Fruit fly (Drosophila melanogaster) whole organism, embryonic: ENCODE data around the gene Atg12.

Source experiments
- CG11093 ChIP-seq: fragments of 200-800 bp; sonication (Bioruptor generic); IDR thresholded peaks from 3 replicates; pipeline ENCODE4 v1.3.6; 2022; ENCODE audit warnings: missing biosample characterization, missing genetic modification characterization
- CG12155 ChIP-seq: fragments of 200-800 bp; sonication (Bioruptor generic); optimal IDR thresholded peaks from 3 replicates; lab custom pipeline; 2016; ENCODE audit warnings: missing biosample characterization, missing genetic modification characterization
- CG12391 ChIP-seq: fragments of 200-800 bp; sonication (Bioruptor generic); optimal IDR thresholded peaks from 3 replicates; lab custom pipeline; 2018; ENCODE audit warnings: missing biosample characterization, mild to moderate bottlenecking, missing genetic modification characterization, moderate library complexity
- CG15601 ChIP-seq: fragments of 200-800 bp; sonication (Bioruptor generic); optimal IDR thresholded peaks from 3 replicates; lab custom pipeline; 2019; ENCODE audit warnings: missing biosample characterization, mild to moderate bottlenecking, missing genetic modification characterization, moderate library complexity
- CG15696 ChIP-seq: fragments of 200-800 bp; sonication (Bioruptor generic); optimal IDR thresholded peaks from 2 replicates; lab custom pipeline; 2019; ENCODE audit warnings: missing biosample characterization, mild to moderate bottlenecking, missing genetic modification characterization, moderate library complexity
- CG17829 ChIP-seq: fragments of 200-800 bp; optimal IDR thresholded peaks from 2 replicates; lab custom pipeline; 2019; ENCODE audit warnings: missing biosample characterization, mild to moderate bottlenecking, missing genetic modification characterization, moderate library complexity
- CG18011 ChIP-seq: fragments of 200-800 bp; sonication (Bioruptor generic); optimal IDR thresholded peaks from 2 replicates; lab custom pipeline; 2017; ENCODE audit warnings: missing biosample characterization, missing genetic modification characterization, mild to moderate bottlenecking, moderate library complexity, missing genotype
- CG31365 ChIP-seq: fragments of 200-800 bp; sonication (Bioruptor generic); optimal IDR thresholded peaks from 2 replicates; lab custom pipeline; 2018; ENCODE audit warnings: missing biosample characterization, mild to moderate bottlenecking, missing genetic modification characterization
- CG4424 ChIP-seq: fragments of 200-800 bp; sonication (Bioruptor generic); optimal IDR thresholded peaks from 3 replicates; lab custom pipeline; 2016; ENCODE audit warnings: missing biosample characterization, missing genetic modification characterization
- CG7786 ChIP-seq: fragments of 200-800 bp; sonication (Bioruptor generic); optimal IDR thresholded peaks from 2 replicates; lab custom pipeline; 2016; ENCODE audit warnings: missing biosample characterization, missing genetic modification characterization
- CG7839 ChIP-seq: fragments of 200-800 bp; sonication (Bioruptor generic); optimal IDR thresholded peaks from 3 replicates; lab custom pipeline; 2018; ENCODE audit warnings: missing biosample characterization, mild to moderate bottlenecking, missing genetic modification characterization, moderate library complexity
- CG7987 ChIP-seq: fragments of 200-800 bp; sonication (Bioruptor generic); optimal IDR thresholded peaks from 2 replicates; lab custom pipeline; 2018; ENCODE audit warnings: missing biosample characterization, mild to moderate bottlenecking, missing genetic modification characterization, moderate library complexity
- CG8478 ChIP-seq: fragments of >200 bp; optimal IDR thresholded peaks from 2 replicates; lab custom pipeline; 2018
- CG9797 ChIP-seq: fragments of 200-800 bp; sonication (Bioruptor generic); optimal IDR thresholded peaks from 3 replicates; lab custom pipeline; 2018; ENCODE audit warnings: missing biosample characterization, mild to moderate bottlenecking, missing genetic modification characterization
- D19A ChIP-seq: fragments of 200-800 bp; optimal IDR thresholded peaks from 3 replicates; lab custom pipeline; 2019; ENCODE audit warnings: missing biosample characterization, mild to moderate bottlenecking, missing genetic modification characterization, moderate library complexity
- D19B ChIP-seq: fragments of 200-800 bp; sonication (Bioruptor generic); optimal IDR thresholded peaks from 2 replicates; lab custom pipeline; 2017; ENCODE audit warnings: missing biosample characterization, mild to moderate bottlenecking, missing genetic modification characterization
- E2f2 ChIP-seq: fragments of 200-800 bp; sonication (Bioruptor generic); IDR thresholded peaks from 2 replicates; pipeline ENCODE4 v1.3.6; 2022; ENCODE audit warnings: missing biosample characterization, missing genetic modification characterization
- Eip74EF ChIP-seq, 2 experiments: fragments of 200-800 bp in 1 of 2; fragments of >200 bp in 1 of 2; sonication (Bioruptor generic) in 1 of 2; optimal IDR thresholded peaks; 2 replicates each; lab custom pipeline; 2017 to 2019; ENCODE audit warnings: missing biosample characterization in 2 of 2, missing genetic modification characterization in 2 of 2, mild to moderate bottlenecking in 1 of 2, moderate library complexity in 1 of 2
- Elba2 ChIP-seq: fragments of 200-800 bp; sonication (Bioruptor generic); optimal IDR thresholded peaks from 3 replicates; lab custom pipeline; 2016; ENCODE audit warnings: missing biosample characterization, missing genetic modification characterization
- MESR4 ChIP-seq: fragments of 200-800 bp; sonication (Bioruptor generic); optimal IDR thresholded peaks from 2 replicates; lab custom pipeline; 2018; ENCODE audit warnings: missing biosample characterization, mild to moderate bottlenecking, missing genetic modification characterization, moderate library complexity
- MTF-1 ChIP-seq: fragments of 200-800 bp; sonication (Bioruptor generic); optimal IDR thresholded peaks from 2 replicates; lab custom pipeline; 2018; ENCODE audit warnings: missing biosample characterization, mild to moderate bottlenecking, missing genetic modification characterization, borderline replicate concordance
- Med ChIP-seq: fragments of 200-800 bp; sonication (Bioruptor generic); peaks from one replicate; lab custom pipeline; 2016; ENCODE audit warnings: missing biosample characterization, missing genetic modification characterization, mild to moderate bottlenecking, inconsistent platforms, moderate library complexity
- Oli ChIP-seq: fragments of 200-800 bp; sonication (Bioruptor generic); optimal IDR thresholded peaks from 2 replicates; lab custom pipeline; 2018; ENCODE audit warnings: missing biosample characterization, mild to moderate bottlenecking, missing genetic modification characterization, moderate library complexity
- Rfx ChIP-seq: fragments of 200-800 bp; sonication (Bioruptor generic); IDR thresholded peaks from 2 replicates; pipeline ENCODE4 v1.3.6; 2022; ENCODE audit warnings: missing biosample characterization, missing genetic modification characterization
- Sox102F ChIP-seq: fragments of 200-800 bp; sonication (Bioruptor generic); optimal IDR thresholded peaks from 2 replicates; lab custom pipeline; 2018; ENCODE audit warnings: missing biosample characterization, mild to moderate bottlenecking, missing genetic modification characterization, moderate library complexity
- TFAM ChIP-seq: fragments of 200-800 bp; sonication (Bioruptor generic); optimal IDR thresholded peaks from 2 replicates; lab custom pipeline; 2017; ENCODE audit warnings: missing biosample characterization, missing genetic modification characterization, inconsistent platforms
- ase ChIP-seq: fragments of 200-800 bp; sonication (Bioruptor generic); IDR thresholded peaks from 3 replicates; pipeline ENCODE4 v1.3.6; 2022; ENCODE audit warnings: missing biosample characterization, missing genetic modification characterization
- chn ChIP-seq: fragments of 200-800 bp; sonication (Bioruptor generic); optimal IDR thresholded peaks from 2 replicates; lab custom pipeline; 2016; ENCODE audit warnings: missing biosample characterization, missing genetic modification characterization
- dati ChIP-seq: fragments of 200-800 bp; sonication (Bioruptor generic); IDR thresholded peaks from 2 replicates; pipeline ENCODE4 v1.3.6; 2022; ENCODE audit warnings: missing biosample characterization, missing genetic modification characterization
- dmrt11E ChIP-seq: fragments of 200-800 bp; sonication (Bioruptor generic); optimal IDR thresholded peaks from 3 replicates; lab custom pipeline; 2018; ENCODE audit warnings: missing biosample characterization, mild to moderate bottlenecking, missing genetic modification characterization, moderate library complexity
- dmrt99B ChIP-seq: fragments of 200-800 bp; sonication (Bioruptor generic); optimal IDR thresholded peaks from 2 replicates; lab custom pipeline; 2018; ENCODE audit warnings: missing biosample characterization, mild to moderate bottlenecking, missing genetic modification characterization, moderate library complexity
- dysf ChIP-seq: fragments of 200-800 bp; sonication (Bioruptor generic); IDR thresholded peaks from 3 replicates; pipeline ENCODE4 v1.3.6; 2022; ENCODE audit warnings: missing biosample characterization, missing genetic modification characterization
- en ChIP-seq: fragments of 200-800 bp; sonication (Bioruptor generic); optimal IDR thresholded peaks from 2 replicates; lab custom pipeline; 2016; ENCODE audit warnings: missing biosample characterization, missing genetic modification characterization
- exex ChIP-seq: fragments of 200-800 bp; sonication (Bioruptor generic); optimal IDR thresholded peaks from 4 replicates; lab custom pipeline; 2018; ENCODE audit warnings: missing biosample characterization, mild to moderate bottlenecking, missing genetic modification characterization, moderate library complexity
- fd96Cb ChIP-seq: fragments of 200-800 bp; sonication (Bioruptor generic); optimal IDR thresholded peaks from 2 replicates; lab custom pipeline; 2018; ENCODE audit warnings: missing biosample characterization, mild to moderate bottlenecking, missing genetic modification characterization, moderate library complexity
- hkb ChIP-seq, 2 experiments: fragments of 200-800 bp in 1 of 2; fragments of >200 bp in 1 of 2; sonication (Bioruptor generic) in 1 of 2; IDR thresholded peaks in 1 of 2; optimal IDR thresholded peaks in 1 of 2; 2 replicates each; pipeline versions ENCODE4 v1.3.6 to Lab custom; 2017 to 2022; ENCODE audit warnings: missing biosample characterization in 1 of 2, missing genetic modification characterization in 1 of 2
- prd ChIP-seq, 3 experiments: fragments of >200 bp in 2 of 3; fragments of 200-800 bp in 1 of 3; sonication (Bioruptor generic) in 1 of 3; optimal IDR thresholded peaks in 2 of 3; IDR thresholded peaks in 1 of 3; 2 replicates in 2 of 3; 3 replicates in 1 of 3; pipeline versions ENCODE4 v1.3.6 to Lab custom; 2017 to 2022; ENCODE audit warnings: missing biosample characterization in 1 of 3, missing genetic modification characterization in 1 of 3
- repo ChIP-seq: fragments of 200-800 bp; sonication (Bioruptor generic); optimal IDR thresholded peaks from 2 replicates; lab custom pipeline; 2016; ENCODE audit warnings: missing biosample characterization, missing genetic modification characterization
- run ChIP-seq: fragments of 200-800 bp; sonication (Bioruptor generic); optimal IDR thresholded peaks from 3 replicates; lab custom pipeline; 2018; ENCODE audit warnings: missing biosample characterization, mild to moderate bottlenecking, missing genetic modification characterization
- schlank ChIP-seq: fragments of 200-800 bp; sonication (Bioruptor generic); optimal IDR thresholded peaks from 2 replicates; lab custom pipeline; 2018; ENCODE audit warnings: missing biosample characterization, mild to moderate bottlenecking, missing genetic modification characterization
- sd ChIP-seq: fragments of 200-800 bp; sonication (Bioruptor generic); optimal IDR thresholded peaks from 3 replicates; lab custom pipeline; 2018; ENCODE audit warnings: missing biosample characterization, mild to moderate bottlenecking, missing genetic modification characterization, moderate library complexity
- sob ChIP-seq: fragments of 200-800 bp; sonication (Bioruptor generic); IDR thresholded peaks from 2 replicates; pipeline ENCODE4 v1.3.6; 2022; ENCODE audit warnings: missing biosample characterization, missing genetic modification characterization
- tap ChIP-seq: fragments of 200-800 bp; optimal IDR thresholded peaks from 3 replicates; lab custom pipeline; 2019; ENCODE audit warnings: missing biosample characterization, mild to moderate bottlenecking, missing genetic modification characterization, moderate library complexity
- tin ChIP-seq: fragments of 200-800 bp; sonication (Bioruptor generic); optimal IDR thresholded peaks from 3 replicates; lab custom pipeline; 2016; ENCODE audit warnings: missing biosample characterization, missing genetic modification characterization
- unpg ChIP-seq: fragments of 200-800 bp; sonication (Bioruptor generic); optimal IDR thresholded peaks from 3 replicates; lab custom pipeline; 2018; ENCODE audit warnings: missing biosample characterization, mild to moderate bottlenecking, missing genetic modification characterization, moderate library complexity
- vnd ChIP-seq: fragments of 200-800 bp; sonication (Bioruptor generic); IDR thresholded peaks from 3 replicates; pipeline ENCODE4 v1.3.6; 2022; ENCODE audit warnings: missing biosample characterization, missing genetic modification characterization; ENCODE audit not compliant: partially characterized antibody
- zf30C ChIP-seq: fragments of 200-800 bp; sonication (Bioruptor generic); optimal IDR thresholded peaks from 3 replicates; lab custom pipeline; 2018; ENCODE audit warnings: missing biosample characterization, mild to moderate bottlenecking, missing genetic modification characterization

Gene Atg12

DNA sequence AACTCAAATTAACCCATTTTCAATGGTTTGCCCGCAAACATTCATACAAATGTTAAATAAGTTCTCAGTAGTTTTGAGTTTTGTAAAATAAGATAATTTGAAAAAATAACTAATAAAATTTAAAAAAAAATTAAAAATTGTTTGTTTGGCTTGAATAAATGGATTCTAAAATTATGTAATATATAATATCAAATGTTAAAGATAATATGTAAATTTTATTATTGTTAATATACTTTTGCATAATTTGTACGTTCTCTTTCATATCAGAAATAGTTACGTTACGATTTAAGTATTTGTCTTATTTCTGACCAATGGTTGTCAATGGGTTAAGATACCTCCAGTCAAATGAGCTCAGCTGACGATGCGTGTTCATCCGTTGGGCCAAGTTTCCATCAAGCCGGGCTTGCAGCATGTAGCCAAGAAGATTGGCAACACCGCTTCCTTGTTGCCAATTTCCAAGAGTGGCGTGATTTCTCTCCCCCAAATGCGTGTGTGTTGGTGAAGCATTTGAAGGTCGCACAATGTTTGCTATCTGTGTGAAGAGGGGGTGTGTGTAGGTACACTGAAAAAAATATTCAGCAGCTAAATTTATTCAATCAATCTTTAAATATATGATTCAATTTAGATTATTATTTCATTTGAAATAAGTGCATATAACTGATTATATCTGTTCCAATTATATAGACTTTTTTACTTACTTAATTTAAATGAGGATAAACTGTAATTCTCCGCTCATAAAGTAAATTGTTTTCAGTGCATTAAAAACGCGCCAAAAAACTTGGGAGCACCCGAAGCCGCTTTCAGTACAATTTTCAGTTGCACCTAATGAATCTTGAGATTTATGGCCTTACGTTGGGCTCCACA, 39.7 kb upstream of the Atg12 start (continued):
- peak; percentile 5 for TF ChIP-seq tin
- TF ChIP-seq dysf (GFP tag; lab: Robert Waterston, UW): 0 out of 3 replicates have a peak, but pooled peaks have one; percentile 44
- TF ChIP-seq CG7839: peak; percentile 24
- TF ChIP-seq ase (GFP tag; lab: Robert Waterston, UW): no peak
- TF ChIP-seq Sox102F (GFP tag; lab: Kevin White, UChicago): peak; percentile 52
- no peak for TF ChIP-seq CG31365 (tag; lab: Kevin White, UChicago)
- TF ChIP-seq CG12155 (GFP tag; lab: Kevin White, UChicago): no peak
- peak; percentile 18 for TF ChIP-seq fd96Cb (tag; lab: Kevin White, UChicago)
- 0 out of 2 replicates have a peak, but pooled peaks have one; percentile 13 for TF ChIP-seq Rfx (GFP tag; lab: Robert Waterston, UW)
- no peak for TF ChIP-seq D19B (GFP tag; lab: Kevin White, UChicago)
- no peak for TF ChIP-seq D19A (tag; lab: Kevin White, UChicago)
- peak; percentile 72 for TF ChIP-seq Med (GFP tag; lab: Kevin White, UChicago)
- TF ChIP-seq CG18011 (GFP tag; lab: Kevin White, UChicago): no peak
- TF ChIP-seq CG15601 (tag; lab: Kevin White, UChicago): no peak
- no peak for TF ChIP-seq en
- no peak for TF ChIP-seq run (tag; lab: Kevin White, UChicago)
- TF ChIP-seq dmrt99B (tag; lab: Kevin White, UChicago): peak; percentile 28
- peak; percentile 23 for TF ChIP-seq CG17829
- TF ChIP-seq repo (GFP tag; lab: Kevin White, UChicago): no peak
- TF ChIP-seq CG12391 (tag; lab: Kevin White, UChicago): peak; percentile 34
- no peak for TF ChIP-seq prd (optimal IDR thresholded peaks at IDR 0.05; lab: Kevin White, UChicago)
- peak; percentile 69 for TF ChIP-seq prd (GFP tag; IDR thresholded peaks at IDR 0.05; lab: Robert Waterston, UW)
- TF ChIP-seq Elba2 (GFP tag; lab: Kevin White, UChicago): no peak
- TF ChIP-seq exex (tag; lab: Kevin White, UChicago): no peak
- peak; percentile 47 for TF ChIP-seq unpg
- TF ChIP-seq CG15696 (tag; lab: Kevin White, UChicago): peak; percentile 16
- peak in 1 of 2 experiments; percentile 1 for TF ChIP-seq Eip74EF (GFP tag; optimal IDR thresholded peaks at IDR 0.05; lab: Kevin White, UChicago)
- TF ChIP-seq Oli (tag; lab: Kevin White, UChicago): peak; percentile 4
- no peak for TF ChIP-seq MTF-1
- no peak for TF ChIP-seq vnd
- TF ChIP-seq sd (tag; lab: Kevin White, UChicago): no peak
- TF ChIP-seq CG8478 (lab: Kevin White, UChicago): no peak
- TF ChIP-seq E2f2 (GFP tag; lab: Robert Waterston, UW): peak; percentile 30; the same call in 1 of the 2 replicates
- TF ChIP-seq chn (GFP tag; lab: Kevin White, UChicago): peak; percentile 31
- TF ChIP-seq zf30C (GFP tag; lab: Kevin White, UChicago): peak; percentile 24
- TF ChIP-seq CG11093 (GFP tag; lab: Robert Waterston, UW): 0 out of 3 replicates have a peak, but pooled peaks have one; percentile 23
- TF ChIP-seq sob (GFP tag; lab: Robert Waterston, UW): peak; percentile 49; the same call in 1 of the 2 replicates
- TF ChIP-seq MESR4: no peak
- no peak for TF ChIP-seq CG7786 (GFP tag; lab: Kevin White, UChicago)
- TF ChIP-seq tap (tag; lab: Kevin White, UChicago): no peak
- TF ChIP-seq dati (GFP tag; lab: Robert Waterston, UW): no peak
- TF ChIP-seq CG7987 (GFP tag; lab: Kevin White, UChicago): no peak
- TF ChIP-seq TFAM (GFP tag; lab: Kevin White, UChicago): no peak
- no peak for TF ChIP-seq CG9797
- TF ChIP-seq hkb (optimal IDR thresholded peaks at IDR 0.05; lab: Kevin White, UChicago): no peak
- 0 out of 2 replicates have a peak, but pooled peaks have one; percentile 14 for TF ChIP-seq hkb (GFP tag; IDR thresholded peaks at IDR 0.05; lab: Robert Waterston, UW)
- TF ChIP-seq dmrt11E: peak; percentile 59
- peak; percentile 18 for TF ChIP-seq CG4424
- TF ChIP-seq schlank (tag; lab: Kevin White, UChicago): no peak
